Fruit fly (Drosophila melanogaster): Measurements from ENCODE around the gene CG16700.
A peak's percentile ranks its signal among the peaks of the same experiment; 100 is the strongest.

Gene CG16700

DNA sequence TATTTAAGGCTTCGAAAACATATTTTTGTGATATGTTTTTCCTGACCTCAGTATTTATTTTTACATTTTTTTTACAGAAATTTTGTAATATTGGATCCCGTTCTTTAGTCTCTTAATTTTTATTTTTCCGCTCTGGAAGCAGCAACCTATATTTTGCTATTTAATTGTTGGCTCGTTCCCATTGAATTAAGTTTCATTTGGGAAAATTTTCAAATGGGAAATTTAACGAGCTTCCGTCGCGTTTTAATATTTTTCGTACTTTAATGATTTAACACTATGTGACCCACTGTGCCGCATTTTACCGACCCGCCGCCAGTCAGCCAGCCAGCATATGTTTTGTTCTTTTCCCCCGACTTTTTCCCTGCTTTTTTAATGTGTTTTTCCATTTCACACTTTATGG is 19.6 kb downstream of the CG16700 start (continued):
- TF ChIP-seq trh (GFP tag; optimal IDR thresholded peaks at IDR 0.05) (no peak), Dek (tag; optimal IDR thresholded peaks at IDR 0.05) (no peak), vnd (GFP tag; IDR thresholded peaks at IDR 0.05; ENCODE audit: partially characterized antibody) (no peak), B-H1 (GFP tag; IDR thresholded peaks at IDR 0.05) (no peak), CG2678 (tag; optimal IDR thresholded peaks at IDR 0.05) (no peak), CG14667 (GFP tag; IDR thresholded peaks at IDR 0.05) (no peak), Eip74EF (GFP tag; optimal IDR thresholded peaks at IDR 0.05) (no peak), ewg (GFP tag; optimal IDR thresholded peaks at IDR 0.05) (no peak), CG10565 (GFP tag; optimal IDR thresholded peaks at IDR 0.05) (no peak), CG17359 (tag; optimal IDR thresholded peaks at IDR 0.05) (no peak), hth (optimal IDR thresholded peaks at IDR 0.05) (no peak), slou (GFP tag; optimal IDR thresholded peaks at IDR 0.05) (no peak), sc (optimal IDR thresholded peaks at IDR 0.05) (no peak), sc (GFP tag; optimal IDR thresholded peaks at IDR 0.05) (no peak), Ada2b (GFP tag; IDR thresholded peaks at IDR 0.05) (no peak), CG6654 (GFP tag; optimal IDR thresholded peaks at IDR 0.05) (no peak), croc (GFP tag; conservative IDR thresholded peaks at IDR 0.05) (no peak), HmgZ (tag; optimal IDR thresholded peaks at IDR 0.05) (no peak), knrl (GFP tag; IDR thresholded peaks at IDR 0.05; ENCODE audit: partially characterized antibody) (no peak), Ets65A (GFP tag) (no peak), sens (GFP tag) (peak; percentile 84), Dref (GFP tag; IDR thresholded peaks at IDR 0.05) (no peak), Elba2 (GFP tag; optimal IDR thresholded peaks at IDR 0.05) (no peak), CG13296 (GFP tag; optimal IDR thresholded peaks at IDR 0.05) (no peak), gcm (GFP tag; optimal IDR thresholded peaks at IDR 0.05) (peak; percentile 21), cas (GFP tag; IDR thresholded peaks at IDR 0.05) (no peak), CG11398 (GFP tag; optimal IDR thresholded peaks at IDR 0.05) (no peak), CG14050 (GFP tag; IDR thresholded peaks at IDR 0.05) (no peak), schlank (tag; optimal IDR thresholded peaks at IDR 0.05) (no peak), tgo (GFP tag; IDR thresholded peaks at IDR 0.05) (no peak), nmo (GFP tag; optimal IDR thresholded peaks at IDR 0.05) (peak; percentile 16), CG2712 (tag; optimal IDR thresholded peaks at IDR 0.05) (peak; percentile 17), CG17328 (GFP tag; IDR thresholded peaks at IDR 0.05) (0 out of 2 replicates have a peak, but pooled peaks have one; percentile 28), D19A (tag; optimal IDR thresholded peaks at IDR 0.05) (no peak), GATAe (GFP tag; conservative IDR thresholded peaks at IDR 0.05) (no peak), CG12659 (GFP tag; optimal IDR thresholded peaks at IDR 0.05) (no peak), zfh2 (GFP tag; optimal IDR thresholded peaks at IDR 0.05) (no peak), chm (GFP tag; IDR thresholded peaks at IDR 0.05) (no peak), Kr (GFP tag; optimal IDR thresholded peaks at IDR 0.05) (no peak), CG30431 (GFP tag; optimal IDR thresholded peaks at IDR 0.05) (no peak), Chrac-16 (GFP tag; optimal IDR thresholded peaks at IDR 0.05) (no peak), CG13287 (GFP tag; IDR thresholded peaks at IDR 0.05; ENCODE audit: partially characterized antibody) (no peak), Hr51 (GFP tag; optimal IDR thresholded peaks at IDR 0.05) (no peak), gsb-n (tag; optimal IDR thresholded peaks at IDR 0.05) (no peak), CG7839 (tag; optimal IDR thresholded peaks at IDR 0.05) (peak; percentile 3), Jarid2 (GFP tag; optimal IDR thresholded peaks at IDR 0.05) (no peak), Atf6 (GFP tag; IDR thresholded peaks at IDR 0.05) (no peak), Meics (GFP tag; optimal IDR thresholded peaks at IDR 0.05) (no peak), gcm2 (GFP tag; optimal IDR thresholded peaks at IDR 0.05) (no peak), Sox102F (GFP tag; optimal IDR thresholded peaks at IDR 0.05) (no peak), lola (GFP tag; optimal IDR thresholded peaks at IDR 0.05) (peak in 1 of 3 experiments; percentile 6), eve (GFP tag; optimal IDR thresholded peaks at IDR 0.05) (peak in 1 of 2 experiments; percentile 4)
